Fruit fly (Drosophila melanogaster): ENCODE results near the gene CG31810.

Gene CG31810

DNA sequence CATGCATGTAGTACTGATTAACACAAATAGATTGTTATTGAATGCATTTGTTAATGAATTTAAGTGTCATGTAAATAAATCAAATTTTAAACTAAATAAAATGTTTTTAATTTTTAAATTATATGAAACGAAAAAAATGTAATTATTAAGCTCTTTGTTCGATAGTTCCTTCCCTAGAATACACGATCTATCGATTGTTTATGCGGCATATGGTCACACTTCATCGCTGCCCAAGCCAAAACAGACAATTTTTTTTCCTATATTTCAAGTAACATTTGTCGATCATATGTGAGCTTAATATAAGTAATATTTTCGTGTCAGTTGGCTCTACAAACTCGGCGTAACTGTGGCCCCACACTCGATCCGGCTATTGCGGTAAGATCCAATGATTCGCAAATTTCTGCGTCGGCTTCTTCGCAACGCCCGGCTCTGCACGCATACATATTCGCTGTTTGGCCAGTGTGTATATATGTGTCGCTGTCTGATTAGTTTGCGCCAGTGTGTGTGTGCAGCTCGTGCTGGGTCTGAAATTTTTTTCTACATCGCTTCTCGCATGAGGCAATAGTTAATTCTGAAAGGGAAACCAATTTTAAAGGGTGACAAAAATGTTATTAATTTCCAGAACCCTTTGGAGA is 25.2 kb downstream of the CG31810 start, which contains the start of gene AspRS-m (continued):
- no peak for TF ChIP-seq cad (GFP tag; optimal IDR thresholded peaks at IDR 0.05)
- TF ChIP-seq zfh1 (GFP tag; IDR thresholded peaks at IDR 0.05): no peak
- no peak for TF ChIP-seq z (GFP tag; IDR thresholded peaks at IDR 0.05)
- no peak for TF ChIP-seq CG7987 (GFP tag; optimal IDR thresholded peaks at IDR 0.05)
- TF ChIP-seq CG34422 (GFP tag; IDR thresholded peaks at IDR 0.05): peak; percentile 81
- TF ChIP-seq Poxn (GFP tag; IDR thresholded peaks at IDR 0.05): no peak
- TF ChIP-seq hkb (optimal IDR thresholded peaks at IDR 0.05): no peak
- TF ChIP-seq hkb (GFP tag; IDR thresholded peaks at IDR 0.05): no peak
- peak; percentile 45 for TF ChIP-seq CG2116 (GFP tag; optimal IDR thresholded peaks at IDR 0.05)
- no peak for TF ChIP-seq CG17186 (GFP tag; optimal IDR thresholded peaks at IDR 0.05)
- TF ChIP-seq nerfin-2 (GFP tag; IDR thresholded peaks at IDR 0.05; ENCODE audit: partially characterized antibody): peak; percentile 78
- TF ChIP-seq fd102C (GFP tag; optimal IDR thresholded peaks at IDR 0.05): no peak
- peak; percentile 16 for TF ChIP-seq Meics (GFP tag; optimal IDR thresholded peaks at IDR 0.05)
- no peak for TF ChIP-seq CG17612 (GFP tag; IDR thresholded peaks at IDR 0.05)
- TF ChIP-seq CG8478 (optimal IDR thresholded peaks at IDR 0.05): peak; percentile 79
- peak; percentile 5 for TF ChIP-seq fd96Cb (tag; optimal IDR thresholded peaks at IDR 0.05)
- TF ChIP-seq bsh (GFP tag; optimal IDR thresholded peaks at IDR 0.05): no peak
- no peak for TF ChIP-seq CG6765 (GFP tag; optimal IDR thresholded peaks at IDR 0.05)
- no peak for TF ChIP-seq NC2β (GFP tag; optimal IDR thresholded peaks at IDR 0.05)
- TF ChIP-seq B-H1 (GFP tag; IDR thresholded peaks at IDR 0.05): no peak
- no peak for TF ChIP-seq chm (GFP tag; IDR thresholded peaks at IDR 0.05)
- peak; percentile 64 for TF ChIP-seq MESR4 (GFP tag; optimal IDR thresholded peaks at IDR 0.05)
- no peak for TF ChIP-seq CG9609 (GFP tag; optimal IDR thresholded peaks at IDR 0.05)
- no peak for TF ChIP-seq Nf-YB (GFP tag; optimal IDR thresholded peaks at IDR 0.05)
- no peak for TF ChIP-seq Hmr (GFP tag; optimal IDR thresholded peaks at IDR 0.05)
- TF ChIP-seq CG6689 (GFP tag; IDR thresholded peaks at IDR 0.05): no peak
- no peak for TF ChIP-seq CG1602 (GFP tag; optimal IDR thresholded peaks at IDR 0.05)
- TF ChIP-seq Sox102F (GFP tag; optimal IDR thresholded peaks at IDR 0.05): no peak
- TF ChIP-seq vnd (GFP tag; IDR thresholded peaks at IDR 0.05; ENCODE audit: partially characterized antibody): peak; percentile 88
- no peak for TF ChIP-seq disco-r (GFP tag; optimal IDR thresholded peaks at IDR 0.05)
- peak; percentile 92 for TF ChIP-seq amos (GFP tag; IDR thresholded peaks at IDR 0.05; ENCODE audit: partially characterized antibody)
- TF ChIP-seq Mrtf (GFP tag; IDR thresholded peaks at IDR 0.05): no peak
- no peak for TF ChIP-seq run (tag; optimal IDR thresholded peaks at IDR 0.05)
- peak; percentile 55 for TF ChIP-seq CG3847 (GFP tag; IDR thresholded peaks at IDR 0.05)
- peak; percentile 28 for TF ChIP-seq CG9817 (tag; optimal IDR thresholded peaks at IDR 0.05)
- no peak for TF ChIP-seq dysf (GFP tag; IDR thresholded peaks at IDR 0.05)
- no peak for TF ChIP-seq BtbVII (GFP tag; optimal IDR thresholded peaks at IDR 0.05)
- no peak for TF ChIP-seq gsb-n (tag; optimal IDR thresholded peaks at IDR 0.05)
- no peak for TF ChIP-seq br (optimal IDR thresholded peaks at IDR 0.05)
- peak; percentile 80 for TF ChIP-seq unc-4 (GFP tag; IDR thresholded peaks at IDR 0.05; ENCODE audit: partially characterized antibody)
- peak; percentile 18 for TF ChIP-seq lilli (GFP tag; optimal IDR thresholded peaks at IDR 0.05)
- no peak for TF ChIP-seq PHDP (tag; optimal IDR thresholded peaks at IDR 0.05)
- no peak for TF ChIP-seq grn (GFP tag; optimal IDR thresholded peaks at IDR 0.05)
- no peak for TF ChIP-seq Nf-YC (tag; optimal IDR thresholded peaks at IDR 0.05)
- no peak for TF ChIP-seq CG2678 (tag; optimal IDR thresholded peaks at IDR 0.05)
- no peak for TF ChIP-seq pros (GFP tag; optimal IDR thresholded peaks at IDR 0.05)
- TF ChIP-seq trh (GFP tag; optimal IDR thresholded peaks at IDR 0.05): no peak
- TF ChIP-seq CG3281 (GFP tag; optimal IDR thresholded peaks at IDR 0.05): no peak
- TF ChIP-seq CG3407 (GFP tag; optimal IDR thresholded peaks at IDR 0.05): no peak
- TF ChIP-seq chinmo (GFP tag; IDR thresholded peaks at IDR 0.05; ENCODE audit: partially characterized antibody): peak; percentile 83; the same call in 3 of the 4 replicates
- TF ChIP-seq ham (GFP tag; IDR thresholded peaks at IDR 0.05): no peak
